Fruit fly (Drosophila melanogaster) whole organism, pupa: ENCODE measurements around the gene Yp1.

Experiments
- CG10348 ChIP-seq: fragments of 200-800 bp; sonication (Bioruptor generic); IDR thresholded peaks from 2 replicates; pipeline ENCODE4 v1.3.6; 2022; ENCODE audit warnings: missing biosample characterization, missing genetic modification characterization
- CG12605 ChIP-seq: fragments of 200-800 bp; sonication (Bioruptor generic); IDR thresholded peaks from 2 replicates; pipeline ENCODE4 v1.3.6; 2022; ENCODE audit warnings: missing biosample characterization, missing genetic modification characterization
- CG13204 ChIP-seq: fragments of 200-800 bp; sonication (Bioruptor generic); optimal IDR thresholded peaks from 2 replicates; lab custom pipeline; 2018; ENCODE audit warnings: missing biosample characterization, mild to moderate bottlenecking, missing genetic modification characterization, moderate library complexity
- CG17806 ChIP-seq: fragments of 200-800 bp; sonication (Bioruptor generic); optimal IDR thresholded peaks from 2 replicates; lab custom pipeline; 2018; ENCODE audit warnings: missing biosample characterization, mild to moderate bottlenecking, missing genetic modification characterization, moderate library complexity
- CG34367 ChIP-seq: fragments of 200-800 bp; sonication (Bioruptor generic); optimal IDR thresholded peaks from 2 replicates; lab custom pipeline; 2018; ENCODE audit warnings: missing biosample characterization, mild to moderate bottlenecking, missing genetic modification characterization
- CG8301 ChIP-seq: fragments of 200-800 bp; sonication (Bioruptor generic); optimal IDR thresholded peaks from 2 replicates; lab custom pipeline; 2018; ENCODE audit warnings: missing biosample characterization, mild to moderate bottlenecking, missing genetic modification characterization
- EcR ChIP-seq: fragments of 200-800 bp; sonication (Bioruptor generic); optimal IDR thresholded peaks from 3 replicates; lab custom pipeline; 2019; ENCODE audit warnings: missing biosample characterization, missing genetic modification characterization, mild to moderate bottlenecking, moderate library complexity, missing genetic modification reagents
- Ets98B ChIP-seq: fragments of 200-800 bp; sonication (Bioruptor generic); IDR thresholded peaks from 2 replicates; pipeline ENCODE4 v1.3.6; 2022; ENCODE audit warnings: missing biosample characterization, missing genetic modification characterization
- fd96Ca ChIP-seq: fragments of 200-800 bp; sonication (Bioruptor generic); IDR thresholded peaks from 3 replicates; pipeline ENCODE4 v1.3.6; 2022; ENCODE audit warnings: missing biosample characterization, missing genetic modification characterization

dm6 chrX:10014738-10015703 is 38.6 kb upstream of the Yp1 start:
- TF ChIP-seq CG8301 (tag; lab: Kevin White, UChicago) (no peak), CG17806 (no peak), EcR (GFP tag; lab: Kevin White, UChicago) (no peak), CG13204 (no peak), CG12605 (GFP tag; lab: Robert Waterston, UW) (no peak), CG10348 (GFP tag; lab: Robert Waterston, UW) (no peak), CG34367 (tag; lab: Kevin White, UChicago) (no peak), Ets98B (GFP tag; lab: Robert Waterston, UW) (no peak), fd96Ca (GFP tag; lab: Robert Waterston, UW) (no peak)
